Fruit fly (Drosophila melanogaster) whole organism, pupa: ENCODE results near the gene Hsp70Ab.
A peak's percentile ranks its signal among the peaks of the same experiment; 100 is the strongest.

Experiments
- CG10348 ChIP-seq: fragments of 200-800 bp; sonication (Bioruptor generic); IDR thresholded peaks from 2 replicates; pipeline ENCODE4 v1.3.6; 2022; ENCODE audit warnings: missing biosample characterization, missing genetic modification characterization
- CG12605 ChIP-seq: fragments of 200-800 bp; sonication (Bioruptor generic); IDR thresholded peaks from 2 replicates; pipeline ENCODE4 v1.3.6; 2022; ENCODE audit warnings: missing biosample characterization, missing genetic modification characterization
- CG13204 ChIP-seq: fragments of 200-800 bp; sonication (Bioruptor generic); optimal IDR thresholded peaks from 2 replicates; lab custom pipeline; 2018; ENCODE audit warnings: missing biosample characterization, mild to moderate bottlenecking, missing genetic modification characterization, moderate library complexity
- CG14655 ChIP-seq: fragments of 200-800 bp; sonication (Bioruptor generic); optimal IDR thresholded peaks from 3 replicates; lab custom pipeline; 2017; ENCODE audit warnings: mild to moderate bottlenecking, missing biosample characterization, missing genetic modification reagents, missing genetic modification characterization
- CG15710 ChIP-seq: fragments of 200-800 bp; sonication (Bioruptor generic); optimal IDR thresholded peaks from 2 replicates; lab custom pipeline; 2018; ENCODE audit warnings: missing biosample characterization, mild to moderate bottlenecking, missing genetic modification characterization, moderate library complexity
- CG17806 ChIP-seq: fragments of 200-800 bp; sonication (Bioruptor generic); optimal IDR thresholded peaks from 2 replicates; lab custom pipeline; 2018; ENCODE audit warnings: missing biosample characterization, mild to moderate bottlenecking, missing genetic modification characterization, moderate library complexity
- CG32121 ChIP-seq: fragments of 200-800 bp; sonication (Bioruptor generic); IDR thresholded peaks from 2 replicates; pipeline ENCODE4 v1.3.6; 2022; ENCODE audit warnings: missing biosample characterization, missing genetic modification characterization
- CG34367 ChIP-seq: fragments of 200-800 bp; sonication (Bioruptor generic); optimal IDR thresholded peaks from 2 replicates; lab custom pipeline; 2018; ENCODE audit warnings: missing biosample characterization, mild to moderate bottlenecking, missing genetic modification characterization
- CG4496 ChIP-seq: fragments of 200-800 bp; sonication (Bioruptor generic); IDR thresholded peaks from 3 replicates; pipeline ENCODE4 v1.3.6; 2022; ENCODE audit warnings: missing biosample characterization, missing genetic modification characterization
- CG8159 ChIP-seq: fragments of 200-800 bp; sonication (Bioruptor generic); optimal IDR thresholded peaks from 3 replicates; lab custom pipeline; 2018; ENCODE audit warnings: missing biosample characterization, mild to moderate bottlenecking, missing genetic modification characterization, moderate library complexity
- CG8301 ChIP-seq: fragments of 200-800 bp; sonication (Bioruptor generic); optimal IDR thresholded peaks from 2 replicates; lab custom pipeline; 2018; ENCODE audit warnings: missing biosample characterization, mild to moderate bottlenecking, missing genetic modification characterization
- CG9948 ChIP-seq: fragments of 200-800 bp; sonication (Bioruptor generic); optimal IDR thresholded peaks from 2 replicates; lab custom pipeline; 2018; ENCODE audit warnings: missing biosample characterization, mild to moderate bottlenecking, missing genetic modification characterization, moderate library complexity
- D1 ChIP-seq: fragments of 200-800 bp; sonication (Bioruptor generic); optimal IDR thresholded peaks from 2 replicates; lab custom pipeline; 2018; ENCODE audit warnings: missing biosample characterization, mild to moderate bottlenecking, missing genetic modification characterization, moderate library complexity
- EcR ChIP-seq: fragments of 200-800 bp; sonication (Bioruptor generic); optimal IDR thresholded peaks from 3 replicates; lab custom pipeline; 2019; ENCODE audit warnings: missing biosample characterization, missing genetic modification characterization, mild to moderate bottlenecking, moderate library complexity, missing genetic modification reagents
- Ets98B ChIP-seq: fragments of 200-800 bp; sonication (Bioruptor generic); IDR thresholded peaks from 2 replicates; pipeline ENCODE4 v1.3.6; 2022; ENCODE audit warnings: missing biosample characterization, missing genetic modification characterization
- Pif1A ChIP-seq: fragments of 200-800 bp; sonication (Bioruptor generic); optimal IDR thresholded peaks from 3 replicates; lab custom pipeline; 2016; ENCODE audit warnings: missing biosample characterization, missing genetic modification characterization
- Pif1B ChIP-seq: fragments of 200-800 bp; sonication (Bioruptor generic); optimal IDR thresholded peaks from 3 replicates; lab custom pipeline; 2016; ENCODE audit warnings: missing biosample characterization, missing genetic modification characterization
- Snoo ChIP-seq: fragments of 200-800 bp; sonication (Bioruptor generic); optimal IDR thresholded peaks from 3 replicates; lab custom pipeline; 2017; ENCODE audit warnings: missing biosample characterization, mild to moderate bottlenecking, missing genetic modification characterization, inconsistent platforms
- fd96Ca ChIP-seq: fragments of 200-800 bp; sonication (Bioruptor generic); IDR thresholded peaks from 3 replicates; pipeline ENCODE4 v1.3.6; 2022; ENCODE audit warnings: missing biosample characterization, missing genetic modification characterization
- gl ChIP-seq: fragments of 200-800 bp; sonication (Bioruptor generic); optimal IDR thresholded peaks from 2 replicates; lab custom pipeline; 2018; ENCODE audit warnings: missing biosample characterization, mild to moderate bottlenecking, missing genetic modification characterization
- rn ChIP-seq: fragments of 200-800 bp; sonication (Bioruptor generic); IDR thresholded peaks from 2 replicates; pipeline ENCODE4 v1.3.6; 2022; ENCODE audit warnings: missing biosample characterization, missing genetic modification characterization

Hsp70Ab gene

dm6 chr3R:11945450-11946317 is 12.7 kb upstream of the Hsp70Ab start:
- peak; percentile 60 for TF ChIP-seq CG9948
- TF ChIP-seq CG17806 (tag; lab: Kevin White, UChicago): peak; percentile 12
- TF ChIP-seq CG8301 (tag; lab: Kevin White, UChicago): peak; percentile 60
- peak; percentile 18; the same call in 1 of the 2 replicates for TF ChIP-seq Ets98B
- TF ChIP-seq gl (tag; lab: Kevin White, UChicago): no peak
- no peak; the same call in 2 of the 3 replicates for TF ChIP-seq fd96Ca (GFP tag; lab: Robert Waterston, UW)
- peak; percentile 78 for TF ChIP-seq EcR (GFP tag; lab: Kevin White, UChicago)
- no peak for TF ChIP-seq Pif1B (GFP tag; lab: Kevin White, UChicago)
- TF ChIP-seq CG10348 (GFP tag; lab: Robert Waterston, UW): no peak
- no peak for TF ChIP-seq CG15710 (tag; lab: Kevin White, UChicago)
- TF ChIP-seq CG4496 (GFP tag; lab: Robert Waterston, UW): no peak
- TF ChIP-seq rn (GFP tag; lab: Robert Waterston, UW): no peak
- TF ChIP-seq Snoo (tag; lab: Kevin White, UChicago): no peak
- TF ChIP-seq D1 (tag; lab: Kevin White, UChicago): no peak
- peak; percentile 70 for TF ChIP-seq CG14655 (GFP tag; lab: Kevin White, UChicago)
- TF ChIP-seq Pif1A (GFP tag; lab: Kevin White, UChicago): no peak
- peak; percentile 4 for TF ChIP-seq CG34367 (tag; lab: Kevin White, UChicago)
- peak; percentile 59 for TF ChIP-seq CG13204
- peak; percentile 66 for TF ChIP-seq CG8159
- TF ChIP-seq CG12605: no peak
- TF ChIP-seq CG32121: no peak

- peak; percentile 60 for TF ChIP-seq CG34367 (tag; lab: Kevin White, UChicago)
- TF ChIP-seq CG14655 (GFP tag; lab: Kevin White, UChicago): no peak
- peak; percentile 55; the same call in 2 of the 3 replicates for TF ChIP-seq fd96Ca (GFP tag; lab: Robert Waterston, UW)
- peak; percentile 38; the same call in 1 of the 2 replicates for TF ChIP-seq Ets98B
- no peak for TF ChIP-seq D1 (tag; lab: Kevin White, UChicago)
- TF ChIP-seq EcR (GFP tag; lab: Kevin White, UChicago): peak; percentile 8
- TF ChIP-seq Pif1B (GFP tag; lab: Kevin White, UChicago): peak; percentile 48
- TF ChIP-seq CG9948: peak; percentile 59
- peak; percentile 69; the same call in 2 of the 3 replicates for TF ChIP-seq CG4496 (GFP tag; lab: Robert Waterston, UW)
- TF ChIP-seq Snoo (tag; lab: Kevin White, UChicago): peak; percentile 69
- TF ChIP-seq rn (GFP tag; lab: Robert Waterston, UW): 0 out of 2 replicates have a peak, but pooled peaks have one; percentile 11
- peak; percentile 42 for TF ChIP-seq Pif1A (GFP tag; lab: Kevin White, UChicago)
- TF ChIP-seq CG32121: no peak
- peak; percentile 24 for TF ChIP-seq CG13204
- no peak for TF ChIP-seq CG10348 (GFP tag; lab: Robert Waterston, UW)
- TF ChIP-seq CG8159: peak; percentile 68
- peak; percentile 61 for TF ChIP-seq gl (tag; lab: Kevin White, UChicago)
- peak; percentile 32; the same call in 1 of the 2 replicates for TF ChIP-seq CG12605
- peak; percentile 63 for TF ChIP-seq CG8301 (tag; lab: Kevin White, UChicago)
- peak; percentile 63 for TF ChIP-seq CG15710 (tag; lab: Kevin White, UChicago)
- peak; percentile 58 for TF ChIP-seq CG17806 (tag; lab: Kevin White, UChicago)
Measured at dm6 chr3R:11947079-11947869, 11.1 kb upstream of the Hsp70Ab start.

dm6 chr3R:11947959-11948358 is 10.4 kb upstream of the Hsp70Ab start:
- TF ChIP-seq CG4496 (GFP tag; lab: Robert Waterston, UW) (no peak), Pif1A (GFP tag; lab: Kevin White, UChicago) (no peak), D1 (tag; lab: Kevin White, UChicago) (no peak), fd96Ca (GFP tag; lab: Robert Waterston, UW) (no peak), CG15710 (tag; lab: Kevin White, UChicago) (no peak), CG17806 (tag; lab: Kevin White, UChicago) (no peak), CG8159 (no peak), CG8301 (tag; lab: Kevin White, UChicago) (no peak), EcR (GFP tag; lab: Kevin White, UChicago) (no peak), CG13204 (no peak), Snoo (tag; lab: Kevin White, UChicago) (no peak), rn (GFP tag; lab: Robert Waterston, UW) (no peak), CG14655 (GFP tag; lab: Kevin White, UChicago) (no peak)

dm6 chr3R:11948903-11949358 is 9.4 kb upstream of the Hsp70Ab start, which contains the start of gene Cad87A:
Cad87A (minus strand) TSS chr3R:11949129.
- no peak for TF ChIP-seq CG9948
- TF ChIP-seq CG14655 (GFP tag; lab: Kevin White, UChicago): no peak
- TF ChIP-seq Pif1B (GFP tag; lab: Kevin White, UChicago): no peak
- no peak for TF ChIP-seq Snoo (tag; lab: Kevin White, UChicago)
- TF ChIP-seq EcR (GFP tag; lab: Kevin White, UChicago): peak; percentile 43
- TF ChIP-seq CG8301 (tag; lab: Kevin White, UChicago): no peak
- TF ChIP-seq CG10348 (GFP tag; lab: Robert Waterston, UW): no peak
- no peak for TF ChIP-seq CG32121
- no peak for TF ChIP-seq CG4496 (GFP tag; lab: Robert Waterston, UW)
- no peak for TF ChIP-seq CG12605
- no peak for TF ChIP-seq CG15710 (tag; lab: Kevin White, UChicago)
- no peak for TF ChIP-seq rn (GFP tag; lab: Robert Waterston, UW)
- TF ChIP-seq D1 (tag; lab: Kevin White, UChicago): no peak
- peak; percentile 7 for TF ChIP-seq CG8159
- TF ChIP-seq CG17806 (tag; lab: Kevin White, UChicago): no peak
- no peak for TF ChIP-seq fd96Ca (GFP tag; lab: Robert Waterston, UW)
- TF ChIP-seq Ets98B: no peak
- TF ChIP-seq Pif1A (GFP tag; lab: Kevin White, UChicago): no peak
- TF ChIP-seq CG34367 (tag; lab: Kevin White, UChicago): no peak
- TF ChIP-seq gl (tag; lab: Kevin White, UChicago): peak; percentile 12
- no peak for TF ChIP-seq CG13204
